Worm (Caenorhabditis elegans): ENCODE results near the gene sad-1.
A peak's percentile ranks its signal among the peaks of the same experiment; 100 is the strongest.

Gene sad-1

DNA sequence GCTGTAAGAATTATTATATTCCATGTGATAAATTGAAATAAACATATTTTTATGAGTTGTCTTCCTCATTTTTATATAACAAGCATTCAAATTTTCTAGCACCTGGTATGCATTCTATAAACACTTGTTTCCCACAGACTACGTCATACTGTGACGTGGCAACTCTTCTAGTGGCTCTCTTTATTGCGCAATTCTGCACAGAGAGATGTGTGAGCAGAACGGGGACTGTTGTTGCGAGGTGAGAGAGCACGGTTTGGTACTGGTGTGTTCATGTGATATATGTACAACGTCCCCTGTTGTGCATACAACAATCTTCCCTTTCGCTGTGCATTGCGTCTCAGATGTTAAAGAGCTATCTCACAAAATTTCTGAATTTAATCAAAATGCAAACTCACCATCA, 24.6 kb upstream of the sad-1 start:
- TF ChIP-seq snpc-4 (tag; optimal IDR thresholded peaks at IDR 0.05): no peak
- no peak for TF ChIP-seq ceh-16 (tag; optimal IDR thresholded peaks at IDR 0.05)
- no peak for TF ChIP-seq egl-5 (tag; optimal IDR thresholded peaks at IDR 0.05)
- no peak for TF ChIP-seq sea-2 (GFP tag; optimal IDR thresholded peaks at IDR 0.05)
- no peak for TF ChIP-seq elt-1 (tag; optimal IDR thresholded peaks at IDR 0.05)
- TF ChIP-seq fkh-2 (tag; optimal IDR thresholded peaks at IDR 0.05): no peak
- no peak for TF ChIP-seq nhr-77 (tag; optimal IDR thresholded peaks at IDR 0.05)
- no peak for TF ChIP-seq ceh-82 (tag; optimal IDR thresholded peaks at IDR 0.05)
- TF ChIP-seq nhr-76 (tag; optimal IDR thresholded peaks at IDR 0.05): no peak
- no peak for TF ChIP-seq R02D3.7 (tag; optimal IDR thresholded peaks at IDR 0.05)
- no peak for TF ChIP-seq fos-1 (tag; optimal IDR thresholded peaks at IDR 0.05)

- no peak for TF ChIP-seq R02D3.7 (tag; optimal IDR thresholded peaks at IDR 0.05)
- no peak for TF ChIP-seq ceh-82 (tag; optimal IDR thresholded peaks at IDR 0.05)
- no peak for TF ChIP-seq nhr-12 (tag; optimal IDR thresholded peaks at IDR 0.05)
- TF ChIP-seq fkh-10 (GFP tag; optimal IDR thresholded peaks at IDR 0.05): no peak
- no peak for TF ChIP-seq zag-1 (tag; optimal IDR thresholded peaks at IDR 0.05)
- TF ChIP-seq ceh-16 (tag; optimal IDR thresholded peaks at IDR 0.05): no peak
- TF ChIP-seq jun-1 (tag; optimal IDR thresholded peaks at IDR 0.05): no peak
- no peak for TF ChIP-seq nhr-76 (tag; optimal IDR thresholded peaks at IDR 0.05)
- peak; percentile 40 for TF ChIP-seq elt-2 (tag; optimal IDR thresholded peaks at IDR 0.05)
- TF ChIP-seq ceh-9 (tag; optimal IDR thresholded peaks at IDR 0.05): no peak
- no peak for TF ChIP-seq unc-39 (tag; optimal IDR thresholded peaks at IDR 0.05)
- TF ChIP-seq nfya-1 (tag; optimal IDR thresholded peaks at IDR 0.05; ENCODE audit: insufficient read depth): peak; percentile 52
- TF ChIP-seq lin-39 (tag; optimal IDR thresholded peaks at IDR 0.05): peak; percentile 85
- TF ChIP-seq nhr-43 (tag; optimal IDR thresholded peaks at IDR 0.05; ENCODE audit: poor library complexity, severe bottlenecking): no peak
- no peak for TF ChIP-seq nhr-67 (tag; optimal IDR thresholded peaks at IDR 0.05)
- peak; percentile 72 for TF ChIP-seq nhr-25 (tag; optimal IDR thresholded peaks at IDR 0.05)
- TF ChIP-seq lsy-12 (tag; optimal IDR thresholded peaks at IDR 0.05): no peak
- no peak for TF ChIP-seq snpc-4 (tag; optimal IDR thresholded peaks at IDR 0.05)
- TF ChIP-seq lin-15B (tag; optimal IDR thresholded peaks at IDR 0.05): peak; percentile 64
- peak; percentile 32 for TF ChIP-seq skn-1 (tag; optimal IDR thresholded peaks at IDR 0.05)
- no peak for TF ChIP-seq ZK546.5 (tag; optimal IDR thresholded peaks at IDR 0.05)
- TF ChIP-seq mdl-1 (tag; optimal IDR thresholded peaks at IDR 0.05): no peak
- TF ChIP-seq hmg-11 (tag; optimal IDR thresholded peaks at IDR 0.05): no peak
- TF ChIP-seq ztf-11 (tag; optimal IDR thresholded peaks at IDR 0.05): no peak
- TF ChIP-seq fos-1 (tag; optimal IDR thresholded peaks at IDR 0.05): no peak
- no peak for TF ChIP-seq elt-3 (tag; optimal IDR thresholded peaks at IDR 0.05)
- peak; percentile 20 for TF ChIP-seq elt-1 (tag; optimal IDR thresholded peaks at IDR 0.05)
- TF ChIP-seq aly-2 (tag; optimal IDR thresholded peaks at IDR 0.05): no peak
- TF ChIP-seq nhr-28 (tag; optimal IDR thresholded peaks at IDR 0.05): no peak
- no peak for TF ChIP-seq nhr-77 (tag; optimal IDR thresholded peaks at IDR 0.05)
- no peak for TF ChIP-seq egl-5 (tag; optimal IDR thresholded peaks at IDR 0.05)
- TF ChIP-seq pqm-1 (tag; optimal IDR thresholded peaks at IDR 0.05): no peak
- no peak for TF ChIP-seq sea-2 (GFP tag; optimal IDR thresholded peaks at IDR 0.05)
- no peak for TF ChIP-seq fkh-2 (tag; optimal IDR thresholded peaks at IDR 0.05)
- no peak for TF ChIP-seq tbx-2 (tag; optimal IDR thresholded peaks at IDR 0.05)
- no peak for TF ChIP-seq nhr-23 (tag; optimal IDR thresholded peaks at IDR 0.05)
- no peak for TF ChIP-seq ama-1 (optimal IDR thresholded peaks at IDR 0.05)
- peak; percentile 14 for TF ChIP-seq pha-4 (tag; optimal IDR thresholded peaks at IDR 0.05)
- no peak for TF ChIP-seq mml-1 (tag; optimal IDR thresholded peaks at IDR 0.05)
- no peak for TF ChIP-seq unc-62 (GFP tag; optimal IDR thresholded peaks at IDR 0.05)
- TF ChIP-seq nhr-11 (tag; optimal IDR thresholded peaks at IDR 0.05): no peak
Observed at ce11 chrX:13518861-13519713, 18.6 kb upstream of the sad-1 start, which contains the start of the genes cdk-4 and F18H3.1. Gene cdk-4 (minus strand): TSS chrX:13518911. Gene F18H3.1 (plus strand): TSS chrX:13519663.
